Fruit fly (Drosophila melanogaster) whole organism, wandering third instar larva: ENCODE measurements around the gene app.
A peak's percentile ranks its signal among the peaks of the same experiment; 100 is the strongest.

Experiments used
- Abd-B ChIP-seq: fragments of >200 bp; optimal IDR thresholded peaks from 2 replicates; lab custom pipeline; 2017; ENCODE audit warnings: missing biosample characterization, missing genetic modification characterization
- CG32264 ChIP-seq: fragments of 200-800 bp; sonication (Bioruptor generic); optimal IDR thresholded peaks from 2 replicates; lab custom pipeline; 2016; ENCODE audit warnings: missing biosample characterization, missing genetic modification characterization
- CrebA ChIP-seq: fragments of 200-800 bp; sonication (Bioruptor generic); optimal IDR thresholded peaks from 2 replicates; lab custom pipeline; 2016; ENCODE audit warnings: missing biosample characterization, mild to moderate bottlenecking, missing genetic modification characterization, borderline replicate concordance
- Dfd ChIP-seq: fragments of >200 bp; optimal IDR thresholded peaks from 2 replicates; lab custom pipeline; 2017; ENCODE audit warnings: missing biosample characterization, missing genetic modification characterization
- HLH106 ChIP-seq: fragments of 200-800 bp; optimal IDR thresholded peaks from 3 replicates; lab custom pipeline; 2019; ENCODE audit warnings: missing biosample characterization, mild to moderate bottlenecking, missing genetic modification characterization, moderate library complexity
- Hnf4 ChIP-seq: fragments of 200-800 bp; sonication (Bioruptor generic); optimal IDR thresholded peaks from 2 replicates; lab custom pipeline; 2016; ENCODE audit warnings: missing biosample characterization, mild to moderate bottlenecking, missing genetic modification characterization
- Hr83 ChIP-seq: fragments of 200-300 bp; sonication (Bioruptor generic); optimal IDR thresholded peaks from 2 replicates; lab custom pipeline; 2016; ENCODE audit warnings: missing biosample characterization, mild to moderate bottlenecking, missing genetic modification characterization, moderate library complexity; ENCODE audit not compliant: poor library complexity, severe bottlenecking
- Jra ChIP-seq: sonication (Bioruptor generic); optimal IDR thresholded peaks from 2 replicates; lab custom pipeline; 2016; ENCODE audit warnings: missing biosample characterization, missing genetic modification characterization
- Mio ChIP-seq: sonication (Bioruptor generic); optimal IDR thresholded peaks from 2 replicates; lab custom pipeline; 2016; ENCODE audit warnings: missing biosample characterization, missing genetic modification characterization
- Myc ChIP-seq: fragments of >200 bp; optimal IDR thresholded peaks from 2 replicates; lab custom pipeline; 2017
- OdsH ChIP-seq: fragments of 200-800 bp; sonication (Bioruptor generic); optimal IDR thresholded peaks from 2 replicates; lab custom pipeline; 2016; ENCODE audit warnings: missing biosample characterization, mild to moderate bottlenecking, missing genetic modification characterization
- Rel ChIP-seq, 2 experiments: fragments of 200-800 bp; sonication (Bioruptor generic) in 1 of 2; optimal IDR thresholded peaks; 2 replicates in 1 of 2; 3 replicates in 1 of 2; lab custom pipeline; 2016 to 2019; ENCODE audit warnings: mild to moderate bottlenecking in 2 of 2, missing biosample characterization in 2 of 2, missing genetic modification characterization in 2 of 2, moderate library complexity in 1 of 2
- Sp1 ChIP-seq: fragments of 200-800 bp; sonication (Bioruptor generic); optimal IDR thresholded peaks from 3 replicates; lab custom pipeline; 2019; ENCODE audit warnings: missing biosample characterization, mild to moderate bottlenecking, missing genetic modification characterization, moderate library complexity
- Vsx2 ChIP-seq: fragments of 200-300, 225-300 bp; sonication (Bioruptor generic); optimal IDR thresholded peaks from 2 replicates; lab custom pipeline; 2018; ENCODE audit warnings: missing biosample characterization, missing genetic modification characterization; ENCODE audit not compliant: partially characterized antibody
- br ChIP-seq: fragments of 200-800 bp; sonication (Bioruptor generic); optimal IDR thresholded peaks from 2 replicates; lab custom pipeline; 2016; ENCODE audit warnings: missing biosample characterization, missing genetic modification characterization
- brk ChIP-seq: fragments of 200-800 bp; sonication (Bioruptor generic); optimal IDR thresholded peaks from 2 replicates; lab custom pipeline; 2016; ENCODE audit warnings: missing biosample characterization, mild to moderate bottlenecking, missing genetic modification characterization
- dl ChIP-seq, 2 experiments: fragments of 175-275, 200-275 bp in 1 of 2; fragments of 200-275 bp in 1 of 2; sonication (Bioruptor generic); optimal IDR thresholded peaks; lab custom pipeline; 2018; ENCODE audit warnings: mild to moderate bottlenecking in 2 of 2, missing biosample characterization in 2 of 2, missing genetic modification characterization in 2 of 2, moderate library complexity in 2 of 2; ENCODE audit not compliant: partially characterized antibody in 2 of 2, insufficient read depth in 1 of 2
- dmrt93B ChIP-seq: fragments of 200-800 bp; sonication (Bioruptor generic); optimal IDR thresholded peaks from 2 replicates; lab custom pipeline; 2018; ENCODE audit warnings: missing biosample characterization, mild to moderate bottlenecking, missing genetic modification characterization
- dsf ChIP-seq: sonication (Bioruptor generic); optimal IDR thresholded peaks from 2 replicates; lab custom pipeline; 2016; ENCODE audit warnings: missing biosample characterization, missing genetic modification characterization, borderline replicate concordance
- ey ChIP-seq: fragments of 200-800 bp; sonication (Bioruptor generic); optimal IDR thresholded peaks from 2 replicates; lab custom pipeline; 2016; ENCODE audit warnings: missing biosample characterization, missing genetic modification characterization
- foxo ChIP-seq, 2 experiments: fragments of 200-800 bp; sonication (Bioruptor generic); optimal IDR thresholded peaks; 2 replicates in 1 of 2; 3 replicates in 1 of 2; lab custom pipeline; 2016 to 2017; ENCODE audit warnings: missing biosample characterization in 2 of 2, missing genetic modification characterization in 2 of 2
- fru ChIP-seq: fragments of 200-800 bp; sonication (Bioruptor generic); optimal IDR thresholded peaks from 3 replicates; lab custom pipeline; 2016; ENCODE audit warnings: missing biosample characterization, mild to moderate bottlenecking, missing genetic modification characterization
- h ChIP-seq: fragments of 200-800 bp; sonication (Bioruptor generic); optimal IDR thresholded peaks from 3 replicates; lab custom pipeline; 2016; ENCODE audit warnings: missing biosample characterization, mild to moderate bottlenecking, missing genetic modification characterization
- jim ChIP-seq: fragments of 175-275, 200-325 bp; sonication (Bioruptor generic); optimal IDR thresholded peaks from 2 replicates; lab custom pipeline; 2016; ENCODE audit warnings: missing biosample characterization, mild to moderate bottlenecking, missing genetic modification characterization
- lola ChIP-seq: fragments of >200 bp; optimal IDR thresholded peaks from 2 replicates; lab custom pipeline; 2017; ENCODE audit warnings: missing biosample characterization, missing genetic modification characterization
- pan ChIP-seq: fragments of >200 bp; optimal IDR thresholded peaks from 2 replicates; lab custom pipeline; 2017
- psq ChIP-seq: fragments of 200-800 bp; sonication (Bioruptor generic); optimal IDR thresholded peaks from 3 replicates; lab custom pipeline; 2017; ENCODE audit warnings: missing biosample characterization, mild to moderate bottlenecking, missing genetic modification characterization, moderate library complexity
- rgr ChIP-seq: fragments of 200-800 bp; sonication (Bioruptor generic); optimal IDR thresholded peaks from 3 replicates; lab custom pipeline; 2016; ENCODE audit warnings: missing biosample characterization, mild to moderate bottlenecking, missing genetic modification characterization
- sage ChIP-seq: fragments of 200-800 bp; sonication (Bioruptor generic); optimal IDR thresholded peaks from 2 replicates; lab custom pipeline; 2016; ENCODE audit warnings: missing biosample characterization, mild to moderate bottlenecking, missing genetic modification characterization
- sv ChIP-seq: fragments of 200-800 bp; sonication (Bioruptor generic); optimal IDR thresholded peaks from 3 replicates; lab custom pipeline; 2016; ENCODE audit warnings: missing biosample characterization, missing genetic modification characterization
- tai ChIP-seq: sonication (Bioruptor generic); optimal IDR thresholded peaks from 2 replicates; lab custom pipeline; 2016; ENCODE audit warnings: missing biosample characterization, missing genetic modification characterization
- usp ChIP-seq: fragments of >200 bp; optimal IDR thresholded peaks from 2 replicates; lab custom pipeline; 2017; ENCODE audit warnings: missing biosample characterization, missing genetic modification characterization

app gene

DNA sequence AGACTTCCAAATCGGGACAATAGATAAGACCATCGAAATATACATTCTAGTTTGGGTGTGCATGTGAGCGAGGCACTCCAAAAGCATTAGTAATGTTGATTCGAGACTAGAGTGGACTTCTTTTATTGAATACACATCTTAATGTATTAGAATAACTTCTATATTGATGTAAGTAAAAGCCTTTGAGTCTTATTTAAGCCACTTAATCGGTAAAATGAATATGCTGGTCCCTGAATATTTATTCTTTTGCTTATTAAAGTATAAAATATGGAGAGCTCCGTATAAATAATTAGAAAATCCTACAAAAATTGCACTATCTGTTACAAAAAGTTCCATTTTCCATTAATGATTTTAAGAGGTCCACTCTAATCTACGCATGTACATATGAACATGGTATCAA is 3.2 kb upstream of the app start:
- no peak for TF ChIP-seq Abd-B (GFP tag; lab: Kevin White, UChicago)
- no peak for TF ChIP-seq Mio (GFP tag; lab: Kevin White, UChicago)
- TF ChIP-seq psq (GFP tag; lab: Kevin White, UChicago): peak; percentile 49
- no peak for TF ChIP-seq CG32264 (GFP tag; lab: Kevin White, UChicago)
- no peak for TF ChIP-seq tai (GFP tag; lab: Kevin White, UChicago)
- TF ChIP-seq lola: no peak
- peak; percentile 83 for TF ChIP-seq h (GFP tag; lab: Kevin White, UChicago)
- peak; percentile 77 for TF ChIP-seq HLH106 (tag; lab: Kevin White, UChicago)
- peak; percentile 76 for TF ChIP-seq fru (GFP tag; lab: Kevin White, UChicago)
- TF ChIP-seq brk (GFP tag; lab: Kevin White, UChicago): peak; percentile 63
- no peak for TF ChIP-seq CrebA (GFP tag; lab: Kevin White, UChicago)
- TF ChIP-seq Hnf4 (GFP tag; lab: Kevin White, UChicago): peak; percentile 42
- TF ChIP-seq Vsx2 (GFP tag; lab: Kevin White, UChicago): no peak
- no peak for TF ChIP-seq dmrt93B
- TF ChIP-seq Sp1 (GFP tag; lab: Kevin White, UChicago): peak; percentile 76
- TF ChIP-seq Jra (GFP tag; lab: Kevin White, UChicago): peak; percentile 36
- peak in 1 of 2 experiments; percentile 79 for TF ChIP-seq foxo (GFP tag; optimal IDR thresholded peaks at IDR 0.05; lab: Kevin White, UChicago)
- no peak for TF ChIP-seq pan (lab: Kevin White, UChicago)
- TF ChIP-seq jim (GFP tag; lab: Kevin White, UChicago): no peak
- peak; percentile 65 for TF ChIP-seq br
- TF ChIP-seq rgr (GFP tag; lab: Kevin White, UChicago): peak; percentile 81
- TF ChIP-seq dl (GFP tag; optimal IDR thresholded peaks at IDR 0.05; lab: Kevin White, UChicago; ENCODE audit: insufficient read depth in 1 of 2, partially characterized antibody in 2 of 2): no peak
- TF ChIP-seq Myc (lab: Kevin White, UChicago): no peak
- TF ChIP-seq sv: no peak
- peak; percentile 78 for TF ChIP-seq ey (GFP tag; lab: Kevin White, UChicago)
- TF ChIP-seq Hr83 (GFP tag; lab: Kevin White, UChicago): no peak
- peak; percentile 78 for TF ChIP-seq OdsH
- TF ChIP-seq dsf (GFP tag; lab: Kevin White, UChicago): no peak
- TF ChIP-seq Rel (GFP tag; optimal IDR thresholded peaks at IDR 0.05; lab: Kevin White, UChicago): no peak
- peak; percentile 5 for TF ChIP-seq Rel (tag; optimal IDR thresholded peaks at IDR 0.05; lab: Kevin White, UChicago)
- TF ChIP-seq Dfd (GFP tag; lab: Kevin White, UChicago): no peak
- TF ChIP-seq usp (GFP tag; lab: Kevin White, UChicago): no peak
- TF ChIP-seq, all 38 proteins: peak for 14

dm6 chr3L:12267332-12267914 is 782 bp upstream of the app start, which contains the start of gene CG32100:
TSS of gene CG32100 (plus strand) at chr3L:12267528.
- peak; percentile 26 for TF ChIP-seq Hr83 (GFP tag; lab: Kevin White, UChicago)
- no peak for TF ChIP-seq sage

dm6 chr3L:12265526-12266342 is 907 bp downstream of the app start:
- TF ChIP-seq psq (GFP tag; lab: Kevin White, UChicago) (no peak), jim (GFP tag; lab: Kevin White, UChicago) (no peak), Rel (GFP tag; optimal IDR thresholded peaks at IDR 0.05; lab: Kevin White, UChicago) (peak; percentile 9), Rel (tag; optimal IDR thresholded peaks at IDR 0.05; lab: Kevin White, UChicago) (no peak), Abd-B (GFP tag; lab: Kevin White, UChicago) (no peak), Sp1 (GFP tag; lab: Kevin White, UChicago) (peak; percentile 50), tai (GFP tag; lab: Kevin White, UChicago) (no peak), h (GFP tag; lab: Kevin White, UChicago) (no peak), brk (GFP tag; lab: Kevin White, UChicago) (no peak), Vsx2 (GFP tag; lab: Kevin White, UChicago) (no peak), br (no peak), sage (peak; percentile 55), ey (GFP tag; lab: Kevin White, UChicago) (no peak), Hnf4 (GFP tag; lab: Kevin White, UChicago) (no peak), Hr83 (GFP tag; lab: Kevin White, UChicago) (no peak), dsf (GFP tag; lab: Kevin White, UChicago) (no peak), Dfd (GFP tag; lab: Kevin White, UChicago) (no peak), dl (GFP tag; optimal IDR thresholded peaks at IDR 0.05; lab: Kevin White, UChicago; ENCODE audit: insufficient read depth in 1 of 2, partially characterized antibody in 2 of 2) (no peak)
